Fruit fly (Drosophila melanogaster) whole organism, embryonic: Measurements from ENCODE around the gene CG32073.

Experiments
- Aef1 ChIP-seq: fragments of 200-800 bp; sonication (Bioruptor generic); IDR thresholded peaks from 3 replicates; pipeline ENCODE4 v1.3.6; 2022; ENCODE audit warnings: missing biosample characterization, missing genetic modification characterization
- Bdp1 ChIP-seq: fragments of 200-800 bp; sonication (Bioruptor generic); optimal IDR thresholded peaks from 3 replicates; lab custom pipeline; 2016; ENCODE audit warnings: missing biosample characterization, missing genetic modification characterization
- CG10565 ChIP-seq: fragments of 200-800 bp; sonication (Bioruptor generic); optimal IDR thresholded peaks from 3 replicates; lab custom pipeline; 2016; ENCODE audit warnings: missing biosample characterization, mild to moderate bottlenecking, missing genetic modification characterization
- CG11247 ChIP-seq: fragments of 200-800 bp; sonication (Bioruptor generic); IDR thresholded peaks from 2 replicates; pipeline ENCODE4 v1.3.6; 2022; ENCODE audit warnings: missing biosample characterization, missing genetic modification characterization
- CG11696 ChIP-seq: fragments of 200-800 bp; sonication (Bioruptor generic); IDR thresholded peaks from 2 replicates; pipeline ENCODE4 v1.3.6; 2022; ENCODE audit warnings: missing biosample characterization, missing genetic modification characterization
- CG12219 ChIP-seq: fragments of 200-800 bp; sonication (Bioruptor generic); optimal IDR thresholded peaks from 3 replicates; lab custom pipeline; 2018; ENCODE audit warnings: missing biosample characterization, mild to moderate bottlenecking, missing genetic modification characterization
- CG13287 ChIP-seq: fragments of 200-800 bp; sonication (Bioruptor generic); IDR thresholded peaks from 2 replicates; pipeline ENCODE4 v1.3.6; 2022; ENCODE audit warnings: missing biosample characterization, missing genetic modification characterization; ENCODE audit not compliant: partially characterized antibody
- CG1603 ChIP-seq: fragments of 200-800 bp; sonication (Bioruptor generic); optimal IDR thresholded peaks from 2 replicates; lab custom pipeline; 2019; ENCODE audit warnings: missing biosample characterization, mild to moderate bottlenecking, missing genetic modification characterization, moderate library complexity
- CG18599 ChIP-seq: fragments of 200-800 bp; sonication (Bioruptor generic); optimal IDR thresholded peaks from 3 replicates; lab custom pipeline; 2017; ENCODE audit warnings: missing biosample characterization, missing genetic modification characterization, mild to moderate bottlenecking, moderate library complexity, missing genetic modification reagents
- CG31441 ChIP-seq: fragments of 200-800 bp; sonication (Bioruptor generic); IDR thresholded peaks from 2 replicates; pipeline ENCODE4 v1.3.6; 2022; ENCODE audit warnings: missing biosample characterization, missing genetic modification characterization
- CG33557 ChIP-seq: fragments of 200-800 bp; sonication (Bioruptor generic); optimal IDR thresholded peaks from 2 replicates; lab custom pipeline; 2019; ENCODE audit warnings: missing biosample characterization, mild to moderate bottlenecking, missing genetic modification characterization, moderate library complexity
- CG34224 ChIP-seq: fragments of 200-800 bp; sonication (Bioruptor generic); IDR thresholded peaks from 3 replicates; pipeline ENCODE4 v1.3.6; 2022; ENCODE audit warnings: missing biosample characterization, missing genetic modification characterization; ENCODE audit not compliant: partially characterized antibody
- CG6813 ChIP-seq: fragments of 200-800 bp; sonication (Bioruptor generic); optimal IDR thresholded peaks from 2 replicates; lab custom pipeline; 2017; ENCODE audit warnings: missing biosample characterization, missing genetic modification characterization, mild to moderate bottlenecking, moderate library complexity, missing genetic modification reagents
- CG7839 ChIP-seq: fragments of 200-800 bp; sonication (Bioruptor generic); optimal IDR thresholded peaks from 3 replicates; lab custom pipeline; 2018; ENCODE audit warnings: missing biosample characterization, mild to moderate bottlenecking, missing genetic modification characterization, moderate library complexity
- CG8388 ChIP-seq: fragments of 200-800 bp; sonication (Bioruptor generic); optimal IDR thresholded peaks from 2 replicates; lab custom pipeline; 2019; ENCODE audit warnings: missing biosample characterization, mild to moderate bottlenecking, missing genetic modification characterization, moderate library complexity
- CG9797 ChIP-seq: fragments of 200-800 bp; sonication (Bioruptor generic); optimal IDR thresholded peaks from 3 replicates; lab custom pipeline; 2018; ENCODE audit warnings: missing biosample characterization, mild to moderate bottlenecking, missing genetic modification characterization
- CoRest ChIP-seq: fragments of 200-800 bp; sonication (Bioruptor generic); optimal IDR thresholded peaks from 3 replicates; lab custom pipeline; 2018; ENCODE audit warnings: missing biosample characterization, mild to moderate bottlenecking, missing genetic modification characterization, moderate library complexity
- Dek ChIP-seq: fragments of 200-800 bp; sonication (Bioruptor generic); optimal IDR thresholded peaks from 3 replicates; lab custom pipeline; 2019; ENCODE audit warnings: missing biosample characterization, mild to moderate bottlenecking, missing genetic modification characterization, moderate library complexity
- Dip2 ChIP-seq: fragments of 200-800 bp; sonication (Bioruptor generic); IDR thresholded peaks from 2 replicates; pipeline ENCODE4 v1.3.6; 2022; ENCODE audit warnings: missing biosample characterization, missing genetic modification characterization
- Gsc ChIP-seq: fragments of 200-800 bp; sonication (Bioruptor generic); IDR thresholded peaks from 2 replicates; pipeline ENCODE4 v1.3.6; 2022; ENCODE audit warnings: missing biosample characterization, missing genetic modification characterization
- Hmx ChIP-seq: fragments of 200-800 bp; sonication (Bioruptor generic); optimal IDR thresholded peaks from 2 replicates; lab custom pipeline; 2016; ENCODE audit warnings: missing biosample characterization, missing genetic modification characterization
- Hr3 ChIP-seq: fragments of 200-800 bp; sonication (Bioruptor generic); optimal IDR thresholded peaks from 3 replicates; lab custom pipeline; 2016; ENCODE audit warnings: missing biosample characterization, missing genetic modification characterization
- Nf-YA ChIP-seq: fragments of 200-800 bp; sonication (Bioruptor generic); IDR thresholded peaks from 2 replicates; pipeline ENCODE4 v1.3.6; 2022; ENCODE audit warnings: missing biosample characterization, missing genetic modification characterization
- Pdp1 ChIP-seq, 2 experiments: fragments of 200-800 bp; sonication (Bioruptor generic); optimal IDR thresholded peaks; 3 replicates each; lab custom pipeline; 2016; ENCODE audit warnings: missing biosample characterization in 2 of 2, missing genetic modification characterization in 2 of 2, mild to moderate bottlenecking in 1 of 2, moderate library complexity in 1 of 2
- Rfx ChIP-seq: fragments of 200-800 bp; sonication (Bioruptor generic); IDR thresholded peaks from 2 replicates; pipeline ENCODE4 v1.3.6; 2022; ENCODE audit warnings: missing biosample characterization, missing genetic modification characterization
- Rx ChIP-seq: fragments of 200-800 bp; sonication (Bioruptor generic); IDR thresholded peaks from 2 replicates; pipeline ENCODE4 v1.3.6; 2022; ENCODE audit warnings: missing biosample characterization, missing genetic modification characterization
- Scr ChIP-seq: fragments of 200-800 bp; sonication (Bioruptor generic); IDR thresholded peaks from 2 replicates; pipeline ENCODE4 v1.3.6; 2022; ENCODE audit warnings: missing biosample characterization, missing genetic modification characterization; ENCODE audit not compliant: partially characterized antibody
- Sox102F ChIP-seq: fragments of 200-800 bp; sonication (Bioruptor generic); optimal IDR thresholded peaks from 2 replicates; lab custom pipeline; 2018; ENCODE audit warnings: missing biosample characterization, mild to moderate bottlenecking, missing genetic modification characterization, moderate library complexity
- Ssrp ChIP-seq: fragments of 200-800 bp; sonication (Bioruptor generic); optimal IDR thresholded peaks from 2 replicates; lab custom pipeline; 2018; ENCODE audit warnings: missing biosample characterization, mild to moderate bottlenecking, missing genetic modification characterization, moderate library complexity
- TFAM ChIP-seq: fragments of 200-800 bp; sonication (Bioruptor generic); optimal IDR thresholded peaks from 2 replicates; lab custom pipeline; 2017; ENCODE audit warnings: missing biosample characterization, missing genetic modification characterization, inconsistent platforms
- Trl ChIP-seq, 3 experiments: fragments of >200 bp in 2 of 3; fragments of 200-800 bp in 1 of 3; sonication (Bioruptor generic) in 1 of 3; optimal IDR thresholded peaks; 2 replicates in 1 of 3; 3 replicates in 2 of 3; lab custom pipeline; 2016 to 2017; ENCODE audit warnings: missing biosample characterization in 1 of 3, missing genetic modification characterization in 1 of 3
- al ChIP-seq: fragments of 200-800 bp; sonication (Bioruptor generic); IDR thresholded peaks from 2 replicates; pipeline ENCODE4 v1.3.6; 2022; ENCODE audit warnings: missing biosample characterization, missing genetic modification characterization
- ara ChIP-seq: fragments of 200-800 bp; sonication (Bioruptor generic); IDR thresholded peaks from 2 replicates; pipeline ENCODE4 v1.3.6; 2022; ENCODE audit warnings: missing biosample characterization, missing genetic modification characterization
- crc ChIP-seq: fragments of 200-800 bp; sonication (Bioruptor generic); optimal IDR thresholded peaks from 2 replicates; lab custom pipeline; 2016; ENCODE audit warnings: missing biosample characterization, missing genetic modification characterization
- dpn ChIP-seq, 2 experiments: fragments of 200-800 bp; sonication (Bioruptor generic); optimal IDR thresholded peaks; 3 replicates each; lab custom pipeline; 2016; ENCODE audit warnings: missing biosample characterization in 2 of 2, missing genetic modification characterization in 2 of 2
- ems ChIP-seq: fragments of 200-800 bp; sonication (Bioruptor generic); optimal IDR thresholded peaks from 3 replicates; lab custom pipeline; 2016; ENCODE audit warnings: missing biosample characterization, missing genetic modification characterization
- fd96Cb ChIP-seq: fragments of 200-800 bp; sonication (Bioruptor generic); optimal IDR thresholded peaks from 2 replicates; lab custom pipeline; 2018; ENCODE audit warnings: missing biosample characterization, mild to moderate bottlenecking, missing genetic modification characterization, moderate library complexity
- fu2 ChIP-seq: fragments of 200-800 bp; sonication (Bioruptor generic); optimal IDR thresholded peaks from 2 replicates; lab custom pipeline; 2016; ENCODE audit warnings: missing biosample characterization, missing genetic modification characterization
- h ChIP-seq: fragments of >200 bp; optimal IDR thresholded peaks from 2 replicates; lab custom pipeline; 2017
- pan ChIP-seq, 4 experiments: fragments of >200 bp in 3 of 4; fragments of 200-800 bp in 1 of 4; sonication (Bioruptor generic) in 1 of 4; optimal IDR thresholded peaks in 3 of 4; IDR thresholded peaks in 1 of 4; 2 replicates each; pipeline versions ENCODE4 v1.3.6 to Lab custom; 2017 to 2022; ENCODE audit warnings: missing biosample characterization in 2 of 4, missing genetic modification characterization in 2 of 4, mixed read lengths in 1 of 4
- pho ChIP-seq: fragments of 200-800 bp; sonication (Bioruptor generic); optimal IDR thresholded peaks from 2 replicates; lab custom pipeline; 2016; ENCODE audit warnings: missing biosample characterization, missing genetic modification characterization
- ro ChIP-seq: fragments of 200-800 bp; sonication (Bioruptor generic); IDR thresholded peaks from 2 replicates; pipeline ENCODE4 v1.3.6; 2022; ENCODE audit warnings: missing biosample characterization, missing genetic modification characterization
- slbo ChIP-seq: fragments of 200-800 bp; sonication (Bioruptor generic); IDR thresholded peaks from 2 replicates; pipeline ENCODE4 v1.3.6; 2022; ENCODE audit warnings: missing biosample characterization, missing genetic modification characterization
- sob ChIP-seq: fragments of 200-800 bp; sonication (Bioruptor generic); IDR thresholded peaks from 2 replicates; pipeline ENCODE4 v1.3.6; 2022; ENCODE audit warnings: missing biosample characterization, missing genetic modification characterization
- tll ChIP-seq, 2 experiments: fragments of 200-800 bp in 1 of 2; fragments of >200 bp in 1 of 2; sonication (Bioruptor generic) in 1 of 2; optimal IDR thresholded peaks; 2 replicates each; lab custom pipeline; 2017 to 2019; ENCODE audit warnings: missing biosample characterization in 2 of 2, missing genetic modification characterization in 2 of 2, mild to moderate bottlenecking in 1 of 2, moderate library complexity in 1 of 2
- usp ChIP-seq: fragments of >200 bp; optimal IDR thresholded peaks from 2 replicates; lab custom pipeline; 2017; ENCODE audit warnings: missing biosample characterization, missing genetic modification characterization
- wdn ChIP-seq: fragments of 200-800 bp; sonication (Bioruptor generic); IDR thresholded peaks from 2 replicates; pipeline ENCODE4 v1.3.6; 2022; ENCODE audit warnings: missing biosample characterization, missing genetic modification characterization
- zfh2 ChIP-seq: fragments of 200-800 bp; sonication (Bioruptor generic); optimal IDR thresholded peaks from 2 replicates; lab custom pipeline; 2016; ENCODE audit warnings: missing biosample characterization, missing genetic modification characterization

The CG32073 gene

dm6 chr3L:11074043-11074853, 33.1 kb downstream of the CG32073 start, which contains the start of the genes Pfdn2 and Noc1 (continued):
- TF ChIP-seq CG34224 (no peak), wdn (GFP tag; lab: Robert Waterston, UW) (peak; percentile 39; the same call in 1 of the 2 replicates), Scr (GFP tag; lab: Robert Waterston, UW) (no peak), Hmx (GFP tag; lab: Kevin White, UChicago) (no peak), slbo (GFP tag; lab: Robert Waterston, UW) (peak; percentile 80), Sox102F (GFP tag; lab: Kevin White, UChicago) (peak; percentile 76), TFAM (no peak), ems (GFP tag; lab: Kevin White, UChicago) (no peak), Rx (GFP tag; lab: Robert Waterston, UW) (no peak), Gsc (no peak), CG13287 (GFP tag; lab: Robert Waterston, UW) (no peak), h (lab: Kevin White, UChicago) (no peak), ro (GFP tag; lab: Robert Waterston, UW) (no peak), Dip2 (no peak), zfh2 (GFP tag; lab: Kevin White, UChicago) (peak; percentile 27), CG9797 (GFP tag; lab: Kevin White, UChicago) (peak; percentile 49), Trl (optimal IDR thresholded peaks at IDR 0.05; lab: Kevin White, UChicago) (no peak), Trl (GFP tag; optimal IDR thresholded peaks at IDR 0.05; lab: Kevin White, UChicago) (peak; percentile 32), CG33557 (GFP tag; lab: Kevin White, UChicago) (peak; percentile 30), Nf-YA (GFP tag; lab: Robert Waterston, UW) (no peak), Hr3 (GFP tag; lab: Kevin White, UChicago) (peak; percentile 83), usp (GFP tag; lab: Kevin White, UChicago) (no peak), crc (no peak), Pdp1 (GFP tag; optimal IDR thresholded peaks at IDR 0.05; lab: Kevin White, UChicago) (peak in 1 of 2 experiments; percentile 3), Rfx (GFP tag; lab: Robert Waterston, UW) (peak; percentile 70), CG8388 (GFP tag; lab: Kevin White, UChicago) (no peak), CG1603 (tag; lab: Kevin White, UChicago) (no peak), fd96Cb (tag; lab: Kevin White, UChicago) (peak; percentile 41), CG11247 (no peak), CG12219 (GFP tag; lab: Kevin White, UChicago) (no peak), Ssrp (tag; lab: Kevin White, UChicago) (peak; percentile 70), CG31441 (GFP tag; lab: Robert Waterston, UW) (no peak), CG7839 (tag; lab: Kevin White, UChicago) (no peak), CG10565 (no peak), CG18599 (GFP tag; lab: Kevin White, UChicago) (no peak), Aef1 (GFP tag; lab: Robert Waterston, UW) (peak; percentile 55; the same call in 1 of the 3 replicates), dpn (GFP tag; optimal IDR thresholded peaks at IDR 0.05; lab: Kevin White, UChicago) (peak in 1 of 2 experiments; percentile 67), ara (GFP tag; lab: Robert Waterston, UW) (peak; percentile 9; the same call in 1 of the 2 replicates), al (peak; percentile 60; the same call in 1 of the 2 replicates), pho (GFP tag; lab: Kevin White, UChicago) (no peak), CG11696 (GFP tag; lab: Robert Waterston, UW) (no peak), CoRest (tag; lab: Kevin White, UChicago) (peak; percentile 80), sob (GFP tag; lab: Robert Waterston, UW) (no peak), pan (optimal IDR thresholded peaks at IDR 0.05; lab: Kevin White, UChicago) (no peak), pan (GFP tag; optimal IDR thresholded peaks at IDR 0.05 in 1 of 2, IDR thresholded peaks at IDR 0.05 in 1 of 2) (peak in 1 of 2 experiments; percentile 61), fu2 (GFP tag; lab: Kevin White, UChicago) (no peak), CG6813 (no peak), Dek (tag; lab: Kevin White, UChicago) (no peak), tll (GFP tag; optimal IDR thresholded peaks at IDR 0.05; lab: Kevin White, UChicago) (no peak), Bdp1 (GFP tag; lab: Kevin White, UChicago) (no peak)
